Fruit fly (Drosophila melanogaster): Measurements from ENCODE around the gene Gs1.
A peak's percentile ranks its signal among the peaks of the same experiment; 100 is the strongest.

- TF ChIP-seq CG11762 (GFP tag; optimal IDR thresholded peaks at IDR 0.05; ENCODE audit: insufficient read depth): no peak
- no peak for TF ChIP-seq CG11902 (GFP tag; optimal IDR thresholded peaks at IDR 0.05)
- no peak for TF ChIP-seq CG3032 (tag; optimal IDR thresholded peaks at IDR 0.05)
- TF ChIP-seq CG10631 (GFP tag; optimal IDR thresholded peaks at IDR 0.05): peak; percentile 3
These were observed 7.7 kb downstream of the Gs1 start for dm6 chr2L:139610-140009.
